Worm (Caenorhabditis elegans): ENCODE data around the gene srh-206.

DNA sequence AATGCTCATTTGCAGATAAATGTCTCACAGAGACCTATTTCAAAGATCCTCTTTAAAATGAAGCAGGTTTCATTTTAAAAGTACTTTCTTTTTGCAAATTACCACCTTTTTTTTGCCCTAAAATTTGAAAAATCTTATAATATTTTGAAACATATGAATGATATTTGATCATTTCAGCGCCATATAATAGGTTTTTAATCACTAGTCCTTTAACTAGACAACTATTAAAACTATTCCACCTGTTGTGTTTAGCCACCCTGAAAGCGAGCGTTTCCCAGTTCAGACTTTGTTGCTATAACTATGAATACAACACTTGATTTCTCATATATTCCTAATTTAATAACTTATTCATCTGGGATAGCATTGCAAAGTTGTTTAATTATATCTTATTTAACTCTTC lies 37.1 kb upstream of the srh-206 start, which contains the start of gene srz-95:
- TF ChIP-seq dao-5 (tag; optimal IDR thresholded peaks at IDR 0.05) (no peak), him-1 (tag; optimal IDR thresholded peaks at IDR 0.05) (no peak), W03F9.2 (tag; optimal IDR thresholded peaks at IDR 0.05) (no peak)

All from whole organism, L4/young adult.